Worm (Caenorhabditis elegans): Measurements from ENCODE around the gene srw-85.

DNA sequence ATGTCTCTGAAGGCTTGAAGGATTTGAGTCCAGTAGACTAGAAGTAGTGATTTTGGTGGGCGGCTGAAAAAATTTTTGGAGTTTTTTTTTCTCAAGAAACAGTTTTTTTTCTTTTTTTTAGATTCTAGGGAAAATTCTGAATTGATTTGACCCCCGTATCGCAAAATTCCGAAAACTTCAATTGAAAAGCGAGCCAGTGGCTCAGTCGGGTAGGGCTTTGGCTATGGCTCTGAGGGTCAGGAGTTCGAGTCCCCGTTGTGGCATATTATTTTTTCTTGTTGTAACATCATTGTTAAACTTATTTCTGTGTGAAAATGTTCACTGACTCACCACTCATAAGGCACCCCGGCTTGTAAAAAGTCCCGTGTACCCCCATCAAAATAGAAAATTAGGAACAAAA lies 32.5 kb downstream of the srw-85 start:
- no peak for TF ChIP-seq ama-1 (optimal IDR thresholded peaks at IDR 0.05)
- TF ChIP-seq flt-1 (GFP tag; IDR thresholded peaks at IDR 0.05): no peak
